Fruit fly (Drosophila melanogaster): ENCODE measurements around the gene CG14739.

DNA sequence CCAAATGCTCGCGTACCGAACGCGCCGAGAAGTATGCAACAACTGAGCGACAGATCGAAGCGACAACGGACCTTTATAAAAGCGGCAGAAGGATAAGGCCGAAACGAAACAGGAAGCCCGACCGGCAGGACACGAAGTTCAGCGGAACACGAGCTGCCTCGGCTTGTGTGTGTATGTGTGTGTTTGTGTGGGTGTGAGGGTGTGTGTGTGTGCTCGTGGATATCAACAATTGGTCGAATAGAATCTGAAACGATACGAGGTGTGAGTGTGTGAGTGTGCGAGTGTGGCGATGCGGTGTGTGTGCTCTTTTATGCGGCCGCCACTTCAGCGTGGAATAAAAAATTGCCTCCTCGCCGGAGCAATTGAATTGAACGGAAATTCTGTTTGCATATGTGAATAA is 43.6 kb downstream of the CG14739 start, which contains the start of gene Tk:
- TF ChIP-seq CG33017 (tag; optimal IDR thresholded peaks at IDR 0.05), result no peak
- no peak for TF ChIP-seq pad (GFP tag; optimal IDR thresholded peaks at IDR 0.05)
- TF ChIP-seq Hr96 (GFP tag; optimal IDR thresholded peaks at IDR 0.05), result no peak
- TF ChIP-seq CG12768 (GFP tag; optimal IDR thresholded peaks at IDR 0.05), result no peak
- no peak for TF ChIP-seq CG7101 (tag; optimal IDR thresholded peaks at IDR 0.05)
- no peak for TF ChIP-seq bab1 (GFP tag; optimal IDR thresholded peaks at IDR 0.05)
- TF ChIP-seq cnc (optimal IDR thresholded peaks at IDR 0.05), result no peak
- TF ChIP-seq CG11617 (GFP tag; optimal IDR thresholded peaks at IDR 0.05), result no peak
- no peak for TF ChIP-seq Crg-1 (GFP tag; optimal IDR thresholded peaks at IDR 0.05)
